Fruit fly (Drosophila melanogaster) whole organism, prepupa: ENCODE data around the gene Adss.

Source experiments
- Blimp-1 ChIP-seq: fragments of 200-800 bp; sonication (Bioruptor generic); optimal IDR thresholded peaks from 3 replicates; lab custom pipeline; 2017; ENCODE audit warnings: missing biosample characterization, missing genetic modification characterization, mild to moderate bottlenecking, moderate library complexity, missing genetic modification reagents
- CG11762 ChIP-seq: fragments of 200-800 bp; sonication (Bioruptor generic); optimal IDR thresholded peaks from 3 replicates; lab custom pipeline; 2016; ENCODE audit warnings: missing biosample characterization, missing genetic modification characterization; ENCODE audit not compliant: insufficient read depth
- CG3919 ChIP-seq: fragments of 200-800 bp; sonication (Bioruptor generic); optimal IDR thresholded peaks from 3 replicates; lab custom pipeline; 2016; ENCODE audit warnings: missing biosample characterization, missing genetic modification characterization
- CG6854 ChIP-seq: fragments of 200-800 bp; sonication (Bioruptor generic); optimal IDR thresholded peaks from 2 replicates; lab custom pipeline; 2017; ENCODE audit warnings: missing biosample characterization, mild to moderate bottlenecking, missing genetic modification characterization
- dac ChIP-seq: fragments of 200-800 bp; sonication (Bioruptor generic); optimal IDR thresholded peaks from 2 replicates; lab custom pipeline; 2017; ENCODE audit warnings: missing biosample characterization, mild to moderate bottlenecking, missing genetic modification characterization
- eg ChIP-seq: fragments of 200-800 bp; sonication (Bioruptor generic); IDR thresholded peaks from 3 replicates; pipeline ENCODE4 v1.3.6; 2022; ENCODE audit warnings: missing biosample characterization, missing genetic modification characterization
- spab ChIP-seq: fragments of 200-800 bp; sonication (Bioruptor generic); optimal IDR thresholded peaks from 2 replicates; lab custom pipeline; 2017; ENCODE audit warnings: missing biosample characterization, mild to moderate bottlenecking, missing genetic modification characterization, missing genetic modification reagents

dm6 chr3R:20818689-20819088 is 11.7 kb downstream of the Adss start, which contains the start of gene CG17270:
- TF ChIP-seq CG3919 (no peak), CG6854 (no peak), CG11762 (no peak), spab (GFP tag; lab: Kevin White, UChicago) (no peak), dac (GFP tag; lab: Kevin White, UChicago) (no peak), eg (no peak), Blimp-1 (GFP tag; lab: Kevin White, UChicago) (no peak)
